Fruit fly (Drosophila melanogaster): ENCODE results near the gene raskol.

raskol gene

DNA sequence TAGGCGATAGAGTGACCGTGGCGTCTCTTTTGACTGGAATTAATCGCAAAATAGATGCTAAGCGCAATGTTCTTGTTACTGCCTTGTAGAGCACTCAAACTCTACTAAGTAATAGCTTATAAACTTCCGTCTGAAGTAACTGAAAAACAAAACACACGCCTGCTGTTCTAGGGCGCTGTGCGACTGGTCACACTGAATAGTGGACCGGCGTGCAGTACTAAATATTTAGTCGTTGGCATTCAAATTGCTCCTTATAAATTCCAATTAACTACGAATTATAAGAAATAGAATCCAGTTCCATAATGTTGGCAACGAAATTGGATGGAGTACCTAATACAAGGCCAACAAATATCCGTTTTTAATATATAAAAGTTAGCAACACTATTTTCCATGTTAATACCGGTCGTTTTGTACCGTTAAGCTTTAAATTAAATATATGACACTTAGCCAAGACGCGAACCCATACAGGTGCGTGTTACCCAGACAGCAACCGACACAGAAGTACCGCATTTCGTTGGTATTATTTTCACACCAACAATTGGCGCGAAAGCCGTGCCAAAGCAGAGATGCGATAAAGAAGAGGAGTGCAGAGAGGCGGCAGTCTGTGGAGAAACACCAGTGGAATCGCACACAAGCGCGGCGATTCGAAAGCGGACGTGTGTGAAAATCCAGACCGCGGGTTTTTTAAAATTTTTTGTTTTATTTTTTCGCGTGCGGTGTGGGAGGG is at the start of gene raskol, which contains the start of gene CG8173 (continued):
- TF ChIP-seq knrl (GFP tag; IDR thresholded peaks at IDR 0.05; ENCODE audit: partially characterized antibody) (0 out of 3 replicates have a peak, but pooled peaks have one; percentile 7), CG17186 (GFP tag; optimal IDR thresholded peaks at IDR 0.05) (peak; percentile 44), vvl (GFP tag; IDR thresholded peaks at IDR 0.05) (peak; percentile 68), CG18011 (GFP tag; optimal IDR thresholded peaks at IDR 0.05) (peak; percentile 95), tio (GFP tag; optimal IDR thresholded peaks at IDR 0.05) (no peak), CG9215 (GFP tag; IDR thresholded peaks at IDR 0.05) (no peak), CG13287 (GFP tag; IDR thresholded peaks at IDR 0.05; ENCODE audit: partially characterized antibody) (no peak; the same call in none of the 2 replicates), Abd-B (GFP tag; optimal IDR thresholded peaks at IDR 0.05) (peak; percentile 53), dimm (GFP tag; IDR thresholded peaks at IDR 0.05) (no peak), Elba2 (GFP tag; optimal IDR thresholded peaks at IDR 0.05) (no peak), Dp (GFP tag; optimal IDR thresholded peaks at IDR 0.05) (peak; percentile 70), Hr3 (GFP tag; optimal IDR thresholded peaks at IDR 0.05) (no peak), Hr78 (GFP tag; optimal IDR thresholded peaks at IDR 0.05) (peak in 1 of 2 experiments; percentile 95), onecut (GFP tag; IDR thresholded peaks at IDR 0.05) (peak; percentile 32; the same call in 1 of the 2 replicates), tin (GFP tag; optimal IDR thresholded peaks at IDR 0.05) (no peak), D (optimal IDR thresholded peaks at IDR 0.05) (no peak), D (GFP tag; optimal IDR thresholded peaks at IDR 0.05) (no peak), ato (GFP tag; IDR thresholded peaks at IDR 0.05; ENCODE audit: partially characterized antibody) (peak; percentile 39; the same call in 1 of the 2 replicates), Bdp1 (GFP tag; optimal IDR thresholded peaks at IDR 0.05) (no peak), CG15011 (GFP tag; optimal IDR thresholded peaks at IDR 0.05) (no peak), sens (GFP tag) (no peak), abd-A (tag; optimal IDR thresholded peaks at IDR 0.05) (peak; percentile 57), CG8944 (GFP tag; optimal IDR thresholded peaks at IDR 0.05) (no peak), CG10543 (GFP tag; optimal IDR thresholded peaks at IDR 0.05) (peak; percentile 69), lbe (GFP tag; optimal IDR thresholded peaks at IDR 0.05) (no peak), CrebB (tag; optimal IDR thresholded peaks at IDR 0.05) (no peak), CTCF (GFP tag; optimal IDR thresholded peaks at IDR 0.05) (peak; percentile 67), CG4328 (GFP tag; optimal IDR thresholded peaks at IDR 0.05) (no peak), CG9727 (GFP tag; optimal IDR thresholded peaks at IDR 0.05) (no peak), Myb (GFP tag; optimal IDR thresholded peaks at IDR 0.05) (peak; percentile 99), ind (GFP tag; optimal IDR thresholded peaks at IDR 0.05) (no peak), ken (GFP tag; IDR thresholded peaks at IDR 0.05) (no peak), Sry-β (GFP tag; optimal IDR thresholded peaks at IDR 0.05) (no peak), sd (tag; optimal IDR thresholded peaks at IDR 0.05) (peak; percentile 36), CG14710 (tag; optimal IDR thresholded peaks at IDR 0.05) (peak; percentile 72), CG32767 (GFP tag; IDR thresholded peaks at IDR 0.05) (no peak), Doc2 (GFP tag; IDR thresholded peaks at IDR 0.05) (no peak), CG2199 (GFP tag; IDR thresholded peaks at IDR 0.05) (peak; percentile 41; the same call in 1 of the 3 replicates), cad (GFP tag; optimal IDR thresholded peaks at IDR 0.05) (no peak), H15 (GFP tag; IDR thresholded peaks at IDR 0.05) (no peak), CG12769 (tag; optimal IDR thresholded peaks at IDR 0.05) (peak; percentile 15), Ptx1 (GFP tag; IDR thresholded peaks at IDR 0.05) (no peak), inv (GFP tag; IDR thresholded peaks at IDR 0.05; ENCODE audit: partially characterized antibody) (no peak; the same call in 1 of the 2 replicates), Lhr (GFP tag; optimal IDR thresholded peaks at IDR 0.05) (peak; percentile 74), CG1024 (GFP tag; IDR thresholded peaks at IDR 0.05) (no peak), insv (GFP tag; optimal IDR thresholded peaks at IDR 0.05) (peak in 1 of 2 experiments; percentile 35), gsb-n (tag; optimal IDR thresholded peaks at IDR 0.05) (peak; percentile 8), Dip3 (GFP tag; optimal IDR thresholded peaks at IDR 0.05) (no peak), CoRest (tag; optimal IDR thresholded peaks at IDR 0.05) (peak; percentile 69), Aef1 (GFP tag; IDR thresholded peaks at IDR 0.05) (peak; percentile 39; the same call in 1 of the 3 replicates)
